Worm (Caenorhabditis elegans): ENCODE data around the gene set-3.

The set-3 gene

ce11 chrIII:9700114-9700690, 5.8 kb upstream of the set-3 start:
- no peak for TF ChIP-seq ceh-13 (GFP tag; optimal IDR thresholded peaks at IDR 0.05)
- TF ChIP-seq hmg-4 (GFP tag; optimal IDR thresholded peaks at IDR 0.05): peak; percentile 59
- no peak for TF ChIP-seq aly-1 (tag; optimal IDR thresholded peaks at IDR 0.05)
- TF ChIP-seq tbx-11 (GFP tag; IDR thresholded peaks at IDR 0.05): no peak
- peak; percentile 7 for TF ChIP-seq ets-7 (tag; optimal IDR thresholded peaks at IDR 0.05)
- no peak for TF ChIP-seq ama-1 (optimal IDR thresholded peaks at IDR 0.05)
- TF ChIP-seq sea-1 (GFP tag; conservative IDR thresholded peaks at IDR 0.05): 0 out of 2 replicates have a peak, but pooled peaks have one; percentile 25

ce11 chrIII:9699576-9699975, 5.2 kb upstream of the set-3 start, which contains the start of gene tlk-1:
tlk-1 (plus strand) TSS chrIII:9699876.
- TF ChIP-seq scrt-1 (GFP tag; IDR thresholded peaks at IDR 0.05) (no peak), sea-1 (GFP tag; conservative IDR thresholded peaks at IDR 0.05) (no peak), B0310.2 (tag; optimal IDR thresholded peaks at IDR 0.05) (no peak)

- TF ChIP-seq tbx-37 (GFP tag; conservative IDR thresholded peaks at IDR 0.05) (no peak), tbx-11 (GFP tag; IDR thresholded peaks at IDR 0.05) (no peak), pes-1 (GFP tag; IDR thresholded peaks at IDR 0.05) (no peak), hmg-4 (GFP tag; optimal IDR thresholded peaks at IDR 0.05) (no peak), ceh-13 (GFP tag; optimal IDR thresholded peaks at IDR 0.05) (no peak), flt-1 (GFP tag; IDR thresholded peaks at IDR 0.05) (no peak), F13C5.2 (tag; optimal IDR thresholded peaks at IDR 0.05) (no peak), hnd-1 (tag; optimal IDR thresholded peaks at IDR 0.05) (no peak), ama-1 (optimal IDR thresholded peaks at IDR 0.05) (no peak)
These were observed 4.4 kb upstream of the set-3 start for ce11 chrIII:9698635-9699396.

DNA sequence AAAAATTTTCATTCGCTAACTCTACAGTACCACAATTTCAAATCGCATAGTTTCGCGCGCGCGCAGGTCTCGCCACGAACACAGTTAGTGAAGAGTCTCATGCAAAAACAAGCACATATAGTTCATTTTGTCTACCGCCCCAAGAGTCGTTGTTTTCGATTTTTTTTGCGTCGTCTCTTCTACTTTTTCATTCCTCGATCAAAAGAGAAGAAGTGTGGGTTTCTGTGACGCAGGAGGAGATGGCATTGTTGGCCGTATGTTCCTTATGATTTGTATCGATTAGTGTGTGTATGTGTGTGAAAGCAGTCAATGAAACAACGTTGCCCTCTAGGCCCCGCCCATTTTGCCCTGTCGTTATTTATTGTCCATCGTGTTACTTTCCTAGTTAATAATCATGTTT, 3.5 kb upstream of the set-3 start:
- TF ChIP-seq hmbx-1 (tag; optimal IDR thresholded peaks at IDR 0.05) (no peak), B0310.2 (tag; optimal IDR thresholded peaks at IDR 0.05) (no peak), aly-1 (tag; optimal IDR thresholded peaks at IDR 0.05) (no peak), tbx-37 (GFP tag; conservative IDR thresholded peaks at IDR 0.05) (no peak)

- no peak for TF ChIP-seq scrt-1 (GFP tag; IDR thresholded peaks at IDR 0.05)
- TF ChIP-seq ceh-13 (GFP tag; optimal IDR thresholded peaks at IDR 0.05): no peak
- no peak for TF ChIP-seq tra-4 (tag; optimal IDR thresholded peaks at IDR 0.05)
- peak; percentile 60 for TF ChIP-seq hmg-4 (GFP tag; optimal IDR thresholded peaks at IDR 0.05)
These were observed 2.9 kb upstream of the set-3 start for ce11 chrIII:9697323-9697722.

- TF ChIP-seq hmbx-1 (tag; optimal IDR thresholded peaks at IDR 0.05): no peak
These were observed 2.0 kb upstream of the set-3 start, which contains the start of gene bud-31 for ce11 chrIII:9696417-9696816. bud-31 (minus strand) TSS chrIII:9696517.

DNA sequence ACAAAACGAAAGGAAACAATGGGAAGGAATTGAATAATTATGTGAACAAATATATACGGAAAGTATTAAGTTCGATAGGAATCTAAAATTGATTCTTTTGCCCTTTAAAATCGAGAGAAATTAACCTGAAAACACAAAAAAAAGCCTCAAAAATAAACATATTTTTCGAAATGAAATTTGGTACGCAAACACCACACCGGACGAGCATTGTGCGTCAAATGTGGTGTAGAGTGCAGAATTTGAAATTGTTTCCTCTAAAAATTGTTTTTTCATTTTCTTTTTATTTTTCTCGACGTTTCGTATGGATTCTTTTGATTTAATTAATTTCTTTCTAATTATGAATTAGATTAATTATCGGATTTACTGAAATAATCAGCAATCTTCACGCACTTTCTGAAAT, 1.0 kb upstream of the set-3 start:
- TF ChIP-seq tbx-37 (GFP tag; conservative IDR thresholded peaks at IDR 0.05): no peak
- peak; percentile 10 for TF ChIP-seq F13C5.2 (tag; optimal IDR thresholded peaks at IDR 0.05)

DNA sequence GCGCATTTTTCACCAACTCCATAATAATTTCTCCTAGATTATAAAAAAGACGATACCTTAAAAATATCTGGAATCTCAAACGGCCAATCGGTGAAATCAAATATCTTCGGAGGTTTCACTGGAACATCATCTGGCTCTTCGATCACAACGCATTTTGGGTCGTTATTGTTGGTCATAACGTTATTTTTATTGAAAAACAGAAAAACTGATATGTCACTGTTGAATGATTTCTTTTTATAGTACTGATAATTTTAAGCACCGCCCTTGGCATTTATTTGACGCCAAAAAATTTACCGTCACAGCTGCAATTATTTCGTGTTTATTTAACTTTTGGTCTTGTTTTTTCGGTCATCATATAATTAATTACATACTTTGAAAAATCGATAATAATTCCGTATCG, 4.3 kb downstream of the set-3 start, which contains the start of gene best-5:
Gene best-5 (minus strand): TSS at position 210 of the 400 bp plus-strand sequence.
- TF ChIP-seq ets-7 (tag; optimal IDR thresholded peaks at IDR 0.05) (no peak), scrt-1 (GFP tag; IDR thresholded peaks at IDR 0.05) (no peak), ceh-13 (GFP tag; optimal IDR thresholded peaks at IDR 0.05) (no peak), hmg-4 (GFP tag; optimal IDR thresholded peaks at IDR 0.05) (no peak), ceh-36 (tag; optimal IDR thresholded peaks at IDR 0.05) (no peak), tbx-37 (GFP tag; conservative IDR thresholded peaks at IDR 0.05) (no peak)

ce11 chrIII:9689377-9689776, 5.0 kb downstream of the set-3 start:
- no peak for TF ChIP-seq ets-7 (tag; optimal IDR thresholded peaks at IDR 0.05)
- no peak for TF ChIP-seq flt-1 (GFP tag; IDR thresholded peaks at IDR 0.05)
- TF ChIP-seq ceh-36 (tag; optimal IDR thresholded peaks at IDR 0.05): no peak
- TF ChIP-seq pes-1 (GFP tag; IDR thresholded peaks at IDR 0.05): no peak
- no peak for TF ChIP-seq hmg-4 (GFP tag; optimal IDR thresholded peaks at IDR 0.05)
- no peak for TF ChIP-seq tbx-37 (GFP tag; conservative IDR thresholded peaks at IDR 0.05)
- no peak for TF ChIP-seq hmbx-1 (tag; optimal IDR thresholded peaks at IDR 0.05)
- TF ChIP-seq sea-1 (GFP tag; conservative IDR thresholded peaks at IDR 0.05): no peak
- no peak for TF ChIP-seq scrt-1 (GFP tag; IDR thresholded peaks at IDR 0.05)
- TF ChIP-seq F13C5.2 (tag; optimal IDR thresholded peaks at IDR 0.05): no peak
- TF ChIP-seq aly-1 (tag; optimal IDR thresholded peaks at IDR 0.05): no peak

Data from whole organism, early embryonic.